Fruit fly (Drosophila melanogaster): ENCODE data around the gene CG33282.
A peak's percentile ranks its signal among the peaks of the same experiment; 100 is the strongest.

The CG33282 gene

DNA sequence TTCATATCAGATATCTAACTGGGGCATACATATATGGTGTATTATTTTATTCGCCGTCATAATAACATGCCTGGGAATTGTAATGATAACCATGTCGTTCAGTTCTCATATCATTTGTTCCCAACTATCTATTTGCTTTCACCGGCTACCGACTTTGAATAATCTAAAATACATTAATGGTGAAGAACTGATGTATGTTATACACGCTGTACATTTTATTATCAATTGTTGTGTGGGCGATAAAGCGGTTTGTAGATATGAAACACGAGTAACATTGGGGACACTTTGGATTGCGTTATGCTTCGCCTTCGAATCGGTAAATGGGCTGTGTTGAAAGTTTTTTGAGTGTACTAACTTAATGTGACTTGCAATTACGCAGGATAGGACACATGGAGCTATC is 28.6 kb upstream of the CG33282 start:
- no peak for TF ChIP-seq topi (GFP tag; optimal IDR thresholded peaks at IDR 0.05)
- no peak for TF ChIP-seq eg (GFP tag; IDR thresholded peaks at IDR 0.05)
- TF ChIP-seq esn (GFP tag; optimal IDR thresholded peaks at IDR 0.05) = no peak
- no peak for TF ChIP-seq OdsH (GFP tag; optimal IDR thresholded peaks at IDR 0.05)
- no peak for TF ChIP-seq CG6163 (GFP tag; IDR thresholded peaks at IDR 0.05)
- no peak for TF ChIP-seq CG8319 (GFP tag; optimal IDR thresholded peaks at IDR 0.05)
- TF ChIP-seq fd85E (GFP tag; optimal IDR thresholded peaks at IDR 0.05) = no peak
- no peak for TF ChIP-seq CG15336 (GFP tag; IDR thresholded peaks at IDR 0.05)
- TF ChIP-seq CG6792 (GFP tag; optimal IDR thresholded peaks at IDR 0.05) = no peak
- no peak for TF ChIP-seq net (GFP tag; optimal IDR thresholded peaks at IDR 0.05)

- no peak for TF ChIP-seq CG8119 (GFP tag; IDR thresholded peaks at IDR 0.05)
- TF ChIP-seq pdm3 (GFP tag; optimal IDR thresholded peaks at IDR 0.05) = peak; percentile 11
- 0 out of 3 replicates have a peak, but pooled peaks have one; percentile 33 for TF ChIP-seq CG6163 (GFP tag; IDR thresholded peaks at IDR 0.05)
- no peak for TF ChIP-seq Hr38 (GFP tag; optimal IDR thresholded peaks at IDR 0.05)
- TF ChIP-seq CG8319 (GFP tag; optimal IDR thresholded peaks at IDR 0.05) = no peak
- TF ChIP-seq fkh (GFP tag; optimal IDR thresholded peaks at IDR 0.05) = peak; percentile 22
- peak; percentile 35 for TF ChIP-seq CG6276 (GFP tag; optimal IDR thresholded peaks at IDR 0.05)
- peak; percentile 13 for TF ChIP-seq Hr4 (GFP tag; optimal IDR thresholded peaks at IDR 0.05)
- TF ChIP-seq ss (GFP tag; optimal IDR thresholded peaks at IDR 0.05) = peak; percentile 31 to 54
- peak; percentile 34 for TF ChIP-seq Sox14 (GFP tag; optimal IDR thresholded peaks at IDR 0.05)
- TF ChIP-seq CG6808 (GFP tag; optimal IDR thresholded peaks at IDR 0.05) = peak; percentile 46
- peak; percentile 27 for TF ChIP-seq CG10669 (GFP tag; optimal IDR thresholded peaks at IDR 0.05)
- TF ChIP-seq CG3032 (tag; optimal IDR thresholded peaks at IDR 0.05) = no peak
- TF ChIP-seq Ets96B (tag; optimal IDR thresholded peaks at IDR 0.05) = peak; percentile 15
- TF ChIP-seq CG3919 (GFP tag; optimal IDR thresholded peaks at IDR 0.05) = no peak
- no peak for TF ChIP-seq Hr39 (GFP tag; optimal IDR thresholded peaks at IDR 0.05)
- no peak for TF ChIP-seq Blimp-1 (GFP tag; optimal IDR thresholded peaks at IDR 0.05)
- peak; percentile 22 for TF ChIP-seq net (GFP tag; optimal IDR thresholded peaks at IDR 0.05)
- no peak for TF ChIP-seq salr (GFP tag; optimal IDR thresholded peaks at IDR 0.05)
- TF ChIP-seq spab (GFP tag; optimal IDR thresholded peaks at IDR 0.05) = peak; percentile 26
- TF ChIP-seq CG10631 (GFP tag; optimal IDR thresholded peaks at IDR 0.05) = peak; percentile 14
- TF ChIP-seq CG32006 (GFP tag; optimal IDR thresholded peaks at IDR 0.05) = peak; percentile 55
- TF ChIP-seq esn (GFP tag; optimal IDR thresholded peaks at IDR 0.05) = no peak
- peak; percentile 5 for TF ChIP-seq OdsH (GFP tag; optimal IDR thresholded peaks at IDR 0.05)
- peak; percentile 30 for TF ChIP-seq Lpt (GFP tag; optimal IDR thresholded peaks at IDR 0.05)
- no peak for TF ChIP-seq dsx (GFP tag; optimal IDR thresholded peaks at IDR 0.05; ENCODE audit: poor library complexity, severe bottlenecking)
- no peak for TF ChIP-seq Met (GFP tag; optimal IDR thresholded peaks at IDR 0.05)
- TF ChIP-seq CG4318 (GFP tag; optimal IDR thresholded peaks at IDR 0.05) = no peak
- TF ChIP-seq CG1621 (tag; optimal IDR thresholded peaks at IDR 0.05) = no peak
- peak; percentile 19 for TF ChIP-seq acj6 (GFP tag; optimal IDR thresholded peaks at IDR 0.05)
- TF ChIP-seq CG9139 (GFP tag; optimal IDR thresholded peaks at IDR 0.05) = peak; percentile 5
- TF ChIP-seq Eip78C (GFP tag) = peak; percentile 62
- TF ChIP-seq CG11762 (GFP tag; optimal IDR thresholded peaks at IDR 0.05; ENCODE audit: insufficient read depth) = no peak
- no peak for TF ChIP-seq eg (GFP tag; IDR thresholded peaks at IDR 0.05)
These were observed 27.9 kb upstream of the CG33282 start for dm6 chr2L:3299803-3300202.

DNA sequence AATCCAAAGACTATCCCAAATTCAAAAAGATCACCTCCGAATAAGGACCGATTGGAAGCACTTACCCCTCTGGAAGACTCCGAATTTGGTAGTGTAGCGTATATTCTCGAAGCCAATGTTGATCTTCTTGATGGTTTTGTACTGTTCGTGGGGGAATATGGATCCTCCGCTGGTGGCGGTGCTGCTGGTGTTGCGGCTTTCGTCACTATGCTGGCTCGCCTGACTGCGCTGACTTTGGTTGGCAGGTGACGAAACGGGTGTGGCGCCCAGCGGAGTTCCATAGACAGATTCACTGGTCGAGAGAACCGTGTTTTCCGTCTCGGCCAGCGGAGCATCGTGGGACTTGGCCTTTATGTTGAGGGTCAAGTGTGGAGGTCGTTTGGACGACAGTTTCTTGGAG is 26.6 kb upstream of the CG33282 start:
- no peak for TF ChIP-seq Blimp-1 (GFP tag; optimal IDR thresholded peaks at IDR 0.05)
- TF ChIP-seq CG11902 (GFP tag; optimal IDR thresholded peaks at IDR 0.05) = no peak
- TF ChIP-seq dsx (GFP tag; optimal IDR thresholded peaks at IDR 0.05; ENCODE audit: poor library complexity, severe bottlenecking) = no peak
- no peak for TF ChIP-seq dac (GFP tag; optimal IDR thresholded peaks at IDR 0.05)
- no peak for TF ChIP-seq vri (GFP tag; optimal IDR thresholded peaks at IDR 0.05)
- TF ChIP-seq Smox (GFP tag; optimal IDR thresholded peaks at IDR 0.05) = no peak
- no peak for TF ChIP-seq CG9139 (GFP tag; optimal IDR thresholded peaks at IDR 0.05)
- TF ChIP-seq CG31627 (GFP tag; optimal IDR thresholded peaks at IDR 0.05) = no peak
- TF ChIP-seq OdsH (GFP tag; optimal IDR thresholded peaks at IDR 0.05) = no peak
- no peak for TF ChIP-seq ss (GFP tag; optimal IDR thresholded peaks at IDR 0.05)
- TF ChIP-seq Ets21C (GFP tag; optimal IDR thresholded peaks at IDR 0.05) = no peak
- TF ChIP-seq Hr39 (GFP tag; optimal IDR thresholded peaks at IDR 0.05) = no peak
- TF ChIP-seq esn (GFP tag; optimal IDR thresholded peaks at IDR 0.05) = no peak
- no peak for TF ChIP-seq lz (GFP tag; optimal IDR thresholded peaks at IDR 0.05)
- no peak for TF ChIP-seq CG1621 (tag; optimal IDR thresholded peaks at IDR 0.05)
- no peak for TF ChIP-seq Ets96B (tag; optimal IDR thresholded peaks at IDR 0.05)
- no peak for TF ChIP-seq CG6792 (GFP tag; optimal IDR thresholded peaks at IDR 0.05)
